Worm (Caenorhabditis elegans) whole organism, early embryonic: ENCODE results near the gene pfk-1.1.

ENCODE experiments used
- B0310.2 ChIP-seq: sonication (generic microtip); optimal IDR thresholded peaks from 2 replicates; lab custom pipeline; 2016; ENCODE audit warnings: mild to moderate bottlenecking, missing genetic modification characterization, missing compliant biosample characterization
- F13C5.2 ChIP-seq: sonication (generic microtip); optimal IDR thresholded peaks from 2 replicates; lab custom pipeline; 2017; ENCODE audit warnings: mild to moderate bottlenecking, missing genetic modification characterization, inconsistent platforms, missing compliant biosample characterization
- aly-1 ChIP-seq: sonication (generic microtip); optimal IDR thresholded peaks from 2 replicates; lab custom pipeline; 2016; ENCODE audit warnings: missing genetic modification characterization, missing compliant biosample characterization
- ama-1 ChIP-seq: fragments of 150-350 bp; optimal IDR thresholded peaks from 2 replicates; lab custom pipeline; 2014
- ceh-13 ChIP-seq: fragments of 200-800 bp; sonication (Bioruptor generic); optimal IDR thresholded peaks from 2 replicates; lab custom pipeline; 2018; ENCODE audit warnings: mild to moderate bottlenecking, missing genetic modification characterization, missing compliant biosample characterization
- ceh-36 ChIP-seq: sonication (generic microtip); optimal IDR thresholded peaks from 2 replicates; lab custom pipeline; 2016; ENCODE audit warnings: missing genetic modification characterization, inconsistent platforms, missing compliant biosample characterization
- ets-7 ChIP-seq: sonication (generic microtip); optimal IDR thresholded peaks from 2 replicates; lab custom pipeline; 2016; ENCODE audit warnings: missing genotype, missing genetic modification characterization, missing compliant biosample characterization
- flt-1 ChIP-seq: fragments of 200-800 bp; sonication (Bioruptor generic); IDR thresholded peaks from 2 replicates; pipeline ENCODE4 v1.3.6; 2022; ENCODE audit warnings: missing genetic modification characterization, missing compliant biosample characterization
- hmbx-1 ChIP-seq: sonication (generic microtip); optimal IDR thresholded peaks from 2 replicates; lab custom pipeline; 2016; ENCODE audit warnings: mild to moderate bottlenecking, missing genetic modification characterization, missing compliant biosample characterization
- hmg-4 ChIP-seq: fragments of 200-800 bp; sonication (Bioruptor generic); optimal IDR thresholded peaks from 2 replicates; lab custom pipeline; 2018; ENCODE audit warnings: mild to moderate bottlenecking, missing genetic modification characterization, missing compliant biosample characterization
- hnd-1 ChIP-seq: sonication (generic microtip); optimal IDR thresholded peaks from 2 replicates; lab custom pipeline; 2016; ENCODE audit warnings: missing genetic modification characterization, missing compliant biosample characterization
- pes-1 ChIP-seq: fragments of 200-800 bp; sonication (Bioruptor generic); IDR thresholded peaks from 2 replicates; pipeline ENCODE4 v1.3.6; 2022; ENCODE audit warnings: missing genetic modification reagents, missing genetic modification characterization, missing compliant biosample characterization
- scrt-1 ChIP-seq: fragments of 200-800 bp; sonication (Bioruptor generic); IDR thresholded peaks from 2 replicates; pipeline ENCODE4 v1.3.6; 2022; ENCODE audit warnings: missing genetic modification characterization, missing compliant biosample characterization
- sea-1 ChIP-seq: fragments of 200-800 bp; sonication (Bioruptor generic); conservative IDR thresholded peaks from 2 replicates; pipeline ENCODE4 v1.3.6; 2022; ENCODE audit warnings: missing genetic modification characterization, missing compliant biosample characterization
- tbx-11 ChIP-seq: fragments of 200-800 bp; sonication (Bioruptor generic); IDR thresholded peaks from 2 replicates; pipeline ENCODE4 v1.3.6; 2022; ENCODE audit warnings: missing genetic modification characterization, missing compliant biosample characterization
- tbx-37 ChIP-seq: fragments of 200-800 bp; sonication (Bioruptor generic); conservative IDR thresholded peaks from 2 replicates; pipeline ENCODE4 v1.3.6; 2022; ENCODE audit warnings: missing genetic modification reagents, missing genetic modification characterization, missing compliant biosample characterization
- tra-4 ChIP-seq: sonication (generic microtip); optimal IDR thresholded peaks from 2 replicates; lab custom pipeline; 2017; ENCODE audit warnings: missing genetic modification characterization, missing compliant biosample characterization

pfk-1.1 gene

DNA sequence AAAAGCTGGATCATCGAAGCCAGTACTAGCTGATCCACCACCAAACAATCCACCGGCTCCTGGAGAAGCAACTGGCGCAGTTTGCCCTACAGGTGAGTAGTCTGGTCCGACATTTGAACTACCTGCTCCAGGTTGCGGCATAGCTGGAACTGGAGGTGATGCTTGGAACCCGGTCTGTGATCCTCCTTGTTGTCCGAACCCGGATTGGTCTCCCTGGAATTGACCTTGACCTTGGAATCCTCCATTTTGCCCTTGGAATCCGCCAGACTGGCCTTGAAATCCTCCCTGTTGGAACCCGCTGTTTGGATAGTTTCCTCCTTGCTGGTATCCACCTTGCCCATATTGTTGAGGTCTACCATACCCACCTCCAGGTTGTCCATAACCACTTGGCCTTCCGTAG, 5.3 kb downstream of the pfk-1.1 start:
- TF ChIP-seq F13C5.2 (tag; lab: Kevin White, UChicago) (no peak), hmg-4 (GFP tag; lab: Kevin White, UChicago) (no peak), flt-1 (no peak), tbx-37 (GFP tag; lab: Robert Waterston, UW) (no peak), aly-1 (tag; lab: Kevin White, UChicago) (no peak), ama-1 (lab: Kevin White, UChicago) (no peak), sea-1 (GFP tag; lab: Robert Waterston, UW) (no peak), hmbx-1 (no peak), tbx-11 (no peak), ceh-13 (GFP tag; lab: Kevin White, UChicago) (no peak), B0310.2 (tag; lab: Kevin White, UChicago) (no peak), ets-7 (no peak), ceh-36 (tag; lab: Kevin White, UChicago) (no peak)

DNA sequence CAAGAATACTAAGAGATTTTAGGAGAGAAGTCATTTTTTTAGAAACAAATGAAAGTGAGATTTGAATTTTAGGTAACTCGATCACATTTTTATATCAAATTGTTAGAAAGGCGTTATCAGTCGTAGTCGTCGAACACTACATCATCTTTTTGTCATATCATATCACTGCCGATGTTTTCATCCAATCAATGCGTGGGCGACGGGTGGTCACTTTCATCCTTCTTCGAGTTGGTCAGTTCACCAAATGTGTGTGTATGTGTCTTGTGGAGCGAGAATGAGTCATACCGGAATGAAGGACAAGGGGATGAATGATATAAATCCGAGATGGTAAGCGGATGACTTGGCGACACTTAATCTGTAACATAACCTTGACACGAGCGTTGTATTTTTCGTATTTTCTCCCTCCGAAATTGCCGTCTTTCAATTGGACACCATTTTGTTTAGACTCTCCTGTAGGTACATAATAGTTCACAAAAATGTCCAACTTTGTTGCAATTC, 5.9 kb downstream of the pfk-1.1 start, which contains the start of the genes Y41G9A.10 and Y41G9A.5:
Y41G9A.10 (minus strand) TSS at position 51 of the 498 bp plus-strand sequence.
Y41G9A.5 (plus strand) TSS at position 160 of the 498 bp plus-strand sequence.
- TF ChIP-seq pes-1 (GFP tag; lab: Robert Waterston, UW), result no peak
- TF ChIP-seq F13C5.2 (tag; lab: Kevin White, UChicago), result no peak

DNA sequence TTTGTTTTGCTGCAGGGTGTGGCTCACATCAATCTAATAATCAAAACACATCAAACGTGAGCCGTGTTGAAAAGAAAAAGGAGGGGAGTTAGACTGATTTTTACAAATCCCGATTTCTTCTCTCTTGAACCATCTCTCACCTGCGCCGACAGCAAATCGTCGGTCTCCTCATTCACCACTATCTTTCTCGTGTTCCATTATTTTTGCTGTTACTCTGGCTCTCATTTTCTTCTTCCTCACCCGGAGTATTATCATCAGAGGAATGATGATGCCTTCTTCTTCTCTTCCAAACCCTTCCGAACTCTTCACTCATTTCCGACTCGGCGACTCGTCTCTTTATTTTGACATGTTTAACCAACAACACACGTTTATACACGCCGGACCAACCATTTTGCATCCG, 9.6 kb downstream of the pfk-1.1 start:
- TF ChIP-seq hmg-4 (GFP tag; lab: Kevin White, UChicago) (no peak), tra-4 (tag; lab: Kevin White, UChicago) (no peak), flt-1 (no peak), ceh-13 (GFP tag; lab: Kevin White, UChicago) (no peak), hmbx-1 (no peak), tbx-11 (no peak), ceh-36 (tag; lab: Kevin White, UChicago) (no peak), pes-1 (GFP tag; lab: Robert Waterston, UW) (no peak), tbx-37 (GFP tag; lab: Robert Waterston, UW) (no peak), F13C5.2 (tag; lab: Kevin White, UChicago) (no peak), hnd-1 (no peak), scrt-1 (GFP tag; lab: Robert Waterston, UW) (no peak), aly-1 (tag; lab: Kevin White, UChicago) (no peak), ama-1 (lab: Kevin White, UChicago) (no peak), B0310.2 (tag; lab: Kevin White, UChicago) (no peak), sea-1 (GFP tag; lab: Robert Waterston, UW) (no peak), ets-7 (no peak)

DNA sequence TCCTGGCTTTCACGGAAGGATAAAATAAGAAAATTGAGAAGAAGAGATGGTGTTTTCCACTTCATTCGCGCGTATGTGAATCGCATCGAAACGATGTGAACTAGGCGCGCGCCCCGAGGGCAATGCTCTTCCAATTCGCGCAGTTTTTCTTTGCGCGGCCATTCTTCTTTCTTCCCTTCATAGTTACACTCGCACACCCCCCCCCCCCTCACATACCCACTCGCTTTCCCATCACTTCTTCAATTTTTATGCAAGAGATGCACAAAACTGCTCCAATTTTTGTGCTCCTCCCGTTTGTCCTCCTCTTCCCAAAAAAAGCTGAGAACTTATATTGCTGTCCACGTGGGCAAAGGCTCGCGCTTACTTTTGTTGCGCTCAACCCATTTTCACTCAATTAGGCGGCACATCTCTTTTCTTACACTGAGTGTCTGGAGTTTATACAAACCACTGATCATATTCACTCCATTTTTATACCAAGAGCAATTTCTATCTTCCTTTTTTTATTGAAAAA, 12.9 kb downstream of the pfk-1.1 start:
- no peak for TF ChIP-seq hmg-4 (GFP tag; lab: Kevin White, UChicago)
- no peak for TF ChIP-seq hnd-1
- TF ChIP-seq tra-4 (tag; lab: Kevin White, UChicago), result no peak
- TF ChIP-seq tbx-11, result no peak
- TF ChIP-seq ama-1 (lab: Kevin White, UChicago), result no peak
- TF ChIP-seq scrt-1 (GFP tag; lab: Robert Waterston, UW), result no peak
- TF ChIP-seq B0310.2 (tag; lab: Kevin White, UChicago), result no peak
- no peak for TF ChIP-seq pes-1 (GFP tag; lab: Robert Waterston, UW)
- no peak for TF ChIP-seq F13C5.2 (tag; lab: Kevin White, UChicago)
- TF ChIP-seq tbx-37 (GFP tag; lab: Robert Waterston, UW), result no peak
- no peak for TF ChIP-seq ceh-13 (GFP tag; lab: Kevin White, UChicago)
- no peak for TF ChIP-seq sea-1 (GFP tag; lab: Robert Waterston, UW)
- no peak for TF ChIP-seq hmbx-1
- no peak for TF ChIP-seq aly-1 (tag; lab: Kevin White, UChicago)
- no peak for TF ChIP-seq ets-7

DNA sequence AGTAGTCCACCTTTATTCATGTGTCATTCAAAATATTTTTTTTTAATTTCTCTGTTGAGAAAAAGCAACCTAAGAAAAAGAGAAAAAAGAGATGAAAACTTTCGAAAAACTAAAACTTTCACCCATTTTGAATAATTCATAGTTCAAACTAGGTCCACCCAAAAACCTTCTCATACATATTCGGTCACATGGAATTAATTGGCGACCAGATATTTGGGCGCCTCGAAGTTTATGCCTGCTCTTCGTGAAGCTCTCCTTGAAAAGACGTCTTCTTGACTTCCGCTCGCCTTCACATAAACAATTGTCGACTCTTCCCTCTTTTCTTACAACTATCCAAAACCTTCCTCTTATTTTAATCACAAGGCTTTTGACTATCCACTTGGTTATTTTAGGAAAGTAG, 15.0 kb downstream of the pfk-1.1 start:
- TF ChIP-seq scrt-1 (GFP tag; lab: Robert Waterston, UW) (no peak), hnd-1 (no peak), ama-1 (lab: Kevin White, UChicago) (no peak), sea-1 (GFP tag; lab: Robert Waterston, UW) (no peak), F13C5.2 (tag; lab: Kevin White, UChicago) (no peak), tbx-37 (GFP tag; lab: Robert Waterston, UW) (no peak)

DNA sequence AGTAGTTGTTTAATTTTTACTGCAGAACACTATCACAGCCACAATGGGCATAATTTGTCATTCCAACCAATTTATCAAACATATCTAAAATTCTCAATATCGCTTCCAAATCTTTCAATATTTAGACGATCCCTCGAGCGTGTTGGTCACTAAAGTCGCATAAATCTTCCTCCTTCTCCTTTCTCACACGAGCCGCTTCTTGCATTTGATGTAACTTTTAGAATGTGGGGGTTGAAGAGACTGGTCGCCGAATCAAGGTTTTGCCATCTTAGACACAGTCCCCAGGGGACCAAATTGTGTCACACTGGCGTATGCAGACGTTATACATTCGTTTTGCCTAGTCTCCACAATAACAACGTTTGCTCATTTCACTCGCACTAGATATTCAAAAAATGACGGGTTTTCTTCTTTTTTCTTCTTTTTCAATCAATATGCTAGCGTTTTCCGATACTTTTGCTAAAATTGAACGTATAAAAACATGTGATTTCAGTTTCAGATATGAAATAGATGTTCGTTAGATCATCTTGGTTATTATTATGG, 16.8 kb downstream of the pfk-1.1 start, which contains the start of gene gbb-1:
gbb-1 (plus strand) TSS at position 490 of the 540 bp plus-strand sequence.
- no peak for TF ChIP-seq scrt-1 (GFP tag; lab: Robert Waterston, UW)
- TF ChIP-seq B0310.2 (tag; lab: Kevin White, UChicago), result no peak
- no peak for TF ChIP-seq flt-1
- no peak for TF ChIP-seq aly-1 (tag; lab: Kevin White, UChicago)
- TF ChIP-seq ama-1 (lab: Kevin White, UChicago), result no peak
- no peak for TF ChIP-seq hnd-1
- TF ChIP-seq hmbx-1, result no peak
- no peak for TF ChIP-seq ceh-13 (GFP tag; lab: Kevin White, UChicago)
- no peak for TF ChIP-seq tbx-11
- TF ChIP-seq pes-1 (GFP tag; lab: Robert Waterston, UW), result no peak
- TF ChIP-seq sea-1 (GFP tag; lab: Robert Waterston, UW), result no peak
- TF ChIP-seq hmg-4 (GFP tag; lab: Kevin White, UChicago), result no peak
- no peak for TF ChIP-seq tbx-37 (GFP tag; lab: Robert Waterston, UW)

DNA sequence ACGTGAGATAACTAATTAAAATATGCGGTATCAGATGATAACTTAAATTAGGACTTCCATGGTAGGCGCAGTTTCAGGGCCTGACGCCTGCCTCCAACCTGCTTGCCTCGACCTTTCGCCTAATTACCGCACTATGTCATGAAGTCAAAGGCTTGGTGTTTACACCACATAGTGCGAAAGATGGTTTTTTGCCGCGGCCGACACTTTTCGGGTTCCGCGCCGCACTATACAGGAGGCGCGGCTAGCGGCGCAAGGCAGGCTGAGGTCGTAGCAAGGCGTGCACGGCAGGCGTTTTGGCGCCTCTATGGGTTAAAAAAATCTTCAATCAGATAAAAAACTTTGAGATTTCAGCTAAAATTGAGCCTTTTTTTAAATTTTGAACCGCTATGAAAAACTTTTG, 20.0 kb downstream of the pfk-1.1 start:
- TF ChIP-seq hmbx-1, result no peak
- TF ChIP-seq hmg-4 (GFP tag; lab: Kevin White, UChicago), result no peak
- TF ChIP-seq pes-1 (GFP tag; lab: Robert Waterston, UW), result no peak
- no peak for TF ChIP-seq tra-4 (tag; lab: Kevin White, UChicago)
- no peak for TF ChIP-seq scrt-1 (GFP tag; lab: Robert Waterston, UW)
- TF ChIP-seq ets-7, result no peak
- no peak for TF ChIP-seq sea-1 (GFP tag; lab: Robert Waterston, UW)
- TF ChIP-seq B0310.2 (tag; lab: Kevin White, UChicago), result no peak
- TF ChIP-seq F13C5.2 (tag; lab: Kevin White, UChicago), result no peak
- no peak for TF ChIP-seq ceh-36 (tag; lab: Kevin White, UChicago)
- no peak for TF ChIP-seq ama-1 (lab: Kevin White, UChicago)
- no peak for TF ChIP-seq aly-1 (tag; lab: Kevin White, UChicago)
